Fruit fly (Drosophila melanogaster) whole organism, prepupa: Measurements from ENCODE around the gene CG5969.

Experiments used
- Blimp-1 ChIP-seq: fragments of 200-800 bp; sonication (Bioruptor generic); optimal IDR thresholded peaks from 3 replicates; lab custom pipeline; 2017; ENCODE audit warnings: missing biosample characterization, missing genetic modification characterization, mild to moderate bottlenecking, moderate library complexity, missing genetic modification reagents
- CG10631 ChIP-seq: fragments of 200-800 bp; sonication (Bioruptor generic); optimal IDR thresholded peaks from 2 replicates; lab custom pipeline; 2016; ENCODE audit warnings: missing biosample characterization, missing genetic modification characterization
- CG10669 ChIP-seq: fragments of 200-800 bp; sonication (Bioruptor generic); optimal IDR thresholded peaks from 3 replicates; lab custom pipeline; 2018; ENCODE audit warnings: missing biosample characterization, mild to moderate bottlenecking, missing genetic modification characterization, moderate library complexity
- CG11762 ChIP-seq: fragments of 200-800 bp; sonication (Bioruptor generic); optimal IDR thresholded peaks from 3 replicates; lab custom pipeline; 2016; ENCODE audit warnings: missing biosample characterization, missing genetic modification characterization; ENCODE audit not compliant: insufficient read depth
- CG11902 ChIP-seq: fragments of 200-800 bp; sonication (Bioruptor generic); optimal IDR thresholded peaks from 3 replicates; lab custom pipeline; 2016; ENCODE audit warnings: missing biosample characterization, missing genetic modification characterization
- CG15336 ChIP-seq: fragments of 200-800 bp; sonication (Bioruptor generic); IDR thresholded peaks from 2 replicates; pipeline ENCODE4 v1.3.6; 2022; ENCODE audit warnings: missing biosample characterization, missing genetic modification characterization
- CG3032 ChIP-seq: fragments of 200-800 bp; optimal IDR thresholded peaks from 2 replicates; lab custom pipeline; 2019; ENCODE audit warnings: missing biosample characterization, mild to moderate bottlenecking, missing genetic modification characterization, moderate library complexity
- CG32006 ChIP-seq: fragments of 200-800 bp; sonication (Bioruptor generic); optimal IDR thresholded peaks from 3 replicates; lab custom pipeline; 2017; ENCODE audit warnings: missing biosample characterization, mild to moderate bottlenecking, missing genetic modification characterization
- CG34406 ChIP-seq: fragments of 200-800 bp; sonication (Bioruptor generic); optimal IDR thresholded peaks from 3 replicates; lab custom pipeline; 2016; ENCODE audit warnings: missing biosample characterization, missing genetic modification characterization
- CG3919 ChIP-seq: fragments of 200-800 bp; sonication (Bioruptor generic); optimal IDR thresholded peaks from 3 replicates; lab custom pipeline; 2016; ENCODE audit warnings: missing biosample characterization, missing genetic modification characterization
- CG6163 ChIP-seq: fragments of 200-800 bp; sonication (Bioruptor generic); IDR thresholded peaks from 3 replicates; pipeline ENCODE4 v1.3.6; 2022; ENCODE audit warnings: missing biosample characterization, missing genetic modification characterization
- CG6276 ChIP-seq: fragments of 200-800 bp; sonication (Bioruptor generic); optimal IDR thresholded peaks from 2 replicates; lab custom pipeline; 2017; ENCODE audit warnings: missing biosample characterization, mild to moderate bottlenecking, missing genetic modification characterization
- CG6792 ChIP-seq: fragments of 200-800 bp; sonication (Bioruptor generic); optimal IDR thresholded peaks from 3 replicates; lab custom pipeline; 2016; ENCODE audit warnings: missing biosample characterization, missing genetic modification characterization
- CG6854 ChIP-seq: fragments of 200-800 bp; sonication (Bioruptor generic); optimal IDR thresholded peaks from 2 replicates; lab custom pipeline; 2017; ENCODE audit warnings: missing biosample characterization, mild to moderate bottlenecking, missing genetic modification characterization
- CG8119 ChIP-seq: fragments of 200-800 bp; sonication (Bioruptor generic); IDR thresholded peaks from 3 replicates; pipeline ENCODE4 v1.3.6; 2022; ENCODE audit warnings: missing biosample characterization, missing genetic modification characterization
- Eip75B ChIP-seq: fragments of 200-800 bp; sonication (Bioruptor generic); optimal IDR thresholded peaks from 3 replicates; lab custom pipeline; 2016; ENCODE audit warnings: missing biosample characterization, missing genetic modification characterization
- Eip78C ChIP-seq: fragments of 200-800 bp; sonication (Bioruptor generic); peaks from one replicate; lab custom pipeline; 2016; ENCODE audit warnings: missing biosample characterization, missing genetic modification characterization
- Eip93F ChIP-seq: fragments of 200-800 bp; sonication (Bioruptor generic); optimal IDR thresholded peaks from 2 replicates; lab custom pipeline; 2016; ENCODE audit warnings: missing biosample characterization, mild to moderate bottlenecking, missing genetic modification characterization
- Hr39 ChIP-seq: fragments of 200-800 bp; sonication (Bioruptor generic); optimal IDR thresholded peaks from 2 replicates; lab custom pipeline; 2016; ENCODE audit warnings: missing biosample characterization, missing genetic modification characterization
- Hr4 ChIP-seq: fragments of 200-800 bp; sonication (Bioruptor generic); optimal IDR thresholded peaks from 3 replicates; lab custom pipeline; 2016; ENCODE audit warnings: missing biosample characterization, missing genetic modification characterization
- Lpt ChIP-seq: fragments of 200-800 bp; sonication (Bioruptor generic); optimal IDR thresholded peaks from 3 replicates; lab custom pipeline; 2016; ENCODE audit warnings: missing biosample characterization, missing genetic modification characterization
- OdsH ChIP-seq: fragments of 200-800 bp; sonication (Bioruptor generic); optimal IDR thresholded peaks from 3 replicates; lab custom pipeline; 2016; ENCODE audit warnings: missing biosample characterization, missing genetic modification characterization
- Smox ChIP-seq: fragments of 200-800 bp; sonication (Bioruptor generic); optimal IDR thresholded peaks from 3 replicates; lab custom pipeline; 2016; ENCODE audit warnings: missing biosample characterization, missing genetic modification characterization
- Sox102F ChIP-seq: fragments of 200-800 bp; sonication (Bioruptor generic); optimal IDR thresholded peaks from 2 replicates; lab custom pipeline; 2016; ENCODE audit warnings: missing biosample characterization, mild to moderate bottlenecking, missing genetic modification characterization
- Sox14 ChIP-seq: fragments of 200-800 bp; sonication (Bioruptor generic); optimal IDR thresholded peaks from 3 replicates; lab custom pipeline; 2016; ENCODE audit warnings: missing biosample characterization, missing genetic modification characterization
- achi ChIP-seq: fragments of 200-800 bp; sonication (Bioruptor generic); optimal IDR thresholded peaks from 3 replicates; lab custom pipeline; 2016; ENCODE audit warnings: missing biosample characterization, missing genetic modification characterization
- acj6 ChIP-seq: fragments of 200-800 bp; sonication (Bioruptor generic); optimal IDR thresholded peaks from 3 replicates; lab custom pipeline; 2016; ENCODE audit warnings: missing biosample characterization, missing genetic modification characterization
- dsx ChIP-seq: fragments of 200-800 bp; optimal IDR thresholded peaks from 3 replicates; lab custom pipeline; 2019; ENCODE audit warnings: missing biosample characterization, mild to moderate bottlenecking, missing genetic modification characterization, moderate library complexity; ENCODE audit not compliant: poor library complexity, severe bottlenecking
- eg ChIP-seq: fragments of 200-800 bp; sonication (Bioruptor generic); IDR thresholded peaks from 3 replicates; pipeline ENCODE4 v1.3.6; 2022; ENCODE audit warnings: missing biosample characterization, missing genetic modification characterization
- esn ChIP-seq: fragments of 200-800 bp; sonication (Bioruptor generic); optimal IDR thresholded peaks from 2 replicates; lab custom pipeline; 2016; ENCODE audit warnings: missing biosample characterization, mild to moderate bottlenecking, missing genetic modification characterization, moderate library complexity
- fkh ChIP-seq: fragments of 200-800 bp; sonication (Bioruptor generic); optimal IDR thresholded peaks from 3 replicates; lab custom pipeline; 2017; ENCODE audit warnings: missing biosample characterization, mild to moderate bottlenecking, missing genetic modification characterization, moderate library complexity
- lz ChIP-seq: fragments of 200-800 bp; sonication (Bioruptor generic); optimal IDR thresholded peaks from 3 replicates; lab custom pipeline; 2016; ENCODE audit warnings: missing biosample characterization, missing genetic modification characterization
- net ChIP-seq: fragments of 200-800 bp; sonication (Bioruptor generic); optimal IDR thresholded peaks from 3 replicates; lab custom pipeline; 2016; ENCODE audit warnings: missing biosample characterization, missing genetic modification characterization
- pdm3 ChIP-seq: fragments of 200-800 bp; sonication (Bioruptor generic); optimal IDR thresholded peaks from 3 replicates; lab custom pipeline; 2016; ENCODE audit warnings: missing biosample characterization, missing genetic modification characterization
- salr ChIP-seq, 2 experiments: fragments of 200-800 bp; sonication (Bioruptor generic); optimal IDR thresholded peaks; 3 replicates each; lab custom pipeline; 2016 to 2018; ENCODE audit warnings: missing biosample characterization in 2 of 2, missing genetic modification characterization in 2 of 2, mild to moderate bottlenecking in 1 of 2
- ss ChIP-seq, 2 experiments: fragments of 200-800 bp; sonication (Bioruptor generic); optimal IDR thresholded peaks; 2 replicates in 1 of 2; 3 replicates in 1 of 2; lab custom pipeline; 2017 to 2018; ENCODE audit warnings: mild to moderate bottlenecking in 2 of 2, missing biosample characterization in 2 of 2, missing genetic modification characterization in 2 of 2, moderate library complexity in 1 of 2
- svp ChIP-seq: fragments of 200-800 bp; sonication (Bioruptor generic); peaks from one replicate; lab custom pipeline; 2016; ENCODE audit warnings: missing biosample characterization, missing genetic modification characterization

The CG5969 gene

dm6 chr3L:20470991-20471498 lies 2.5 kb upstream of the CG5969 start (continued):
- TF ChIP-seq CG8119 (GFP tag; lab: Robert Waterston, UW) (peak; percentile 49; the same call in 2 of the 3 replicates), salr (GFP tag; optimal IDR thresholded peaks at IDR 0.05; lab: Kevin White, UChicago) (peak in 1 of 2 experiments; percentile 42), CG34406 (GFP tag; lab: Kevin White, UChicago) (no peak), CG6276 (GFP tag; lab: Kevin White, UChicago) (peak; percentile 50), ss (GFP tag; optimal IDR thresholded peaks at IDR 0.05; lab: Kevin White, UChicago) (no peak)

DNA sequence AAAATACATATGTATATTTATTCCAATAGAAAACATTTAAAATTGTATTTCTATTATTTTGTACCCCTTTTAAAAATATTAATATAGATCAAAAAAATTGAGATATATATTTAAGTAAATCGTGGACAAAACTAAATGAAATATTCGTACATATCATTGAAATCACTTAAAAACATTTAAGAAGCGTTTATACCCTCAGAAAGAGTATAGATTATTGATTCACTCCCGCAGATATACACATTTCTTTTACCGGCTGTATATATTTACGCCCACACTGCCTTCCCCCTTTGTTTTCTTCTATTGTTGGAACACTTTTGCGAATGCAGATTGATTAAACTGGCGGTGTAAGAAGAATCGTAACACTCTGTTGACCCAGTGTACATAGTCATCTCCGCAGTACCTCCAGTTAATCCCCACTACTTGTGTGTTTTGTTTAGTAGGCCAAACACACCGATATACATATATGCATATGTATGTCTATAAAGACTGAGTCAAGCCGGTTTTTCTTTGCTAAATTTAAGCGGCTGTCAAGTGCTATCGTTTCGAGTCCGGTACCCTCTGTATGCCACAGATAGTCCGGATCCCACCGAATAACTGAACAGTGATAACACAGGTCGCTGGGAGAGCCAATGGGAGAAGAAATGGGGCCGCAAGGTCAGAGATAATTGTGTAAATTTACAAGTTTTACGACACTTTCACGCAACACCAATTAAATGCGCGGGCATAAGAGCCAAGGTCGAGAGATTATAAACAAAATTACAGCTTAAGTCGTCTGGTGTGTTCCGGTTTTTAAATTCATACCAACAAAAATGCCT lies 1.9 kb upstream of the CG5969 start:
- TF ChIP-seq CG11902 (GFP tag; lab: Kevin White, UChicago) (no peak), CG6792 (no peak), Eip75B (GFP tag; lab: Kevin White, UChicago) (no peak), achi (GFP tag; lab: Kevin White, UChicago) (peak; percentile 24), CG11762 (GFP tag; lab: Kevin White, UChicago) (peak; percentile 0), acj6 (peak; percentile 38), Hr39 (GFP tag; lab: Kevin White, UChicago) (no peak), Eip78C (GFP tag; lab: Kevin White, UChicago) (peak; percentile 75), Blimp-1 (no peak), CG3919 (GFP tag; lab: Kevin White, UChicago) (peak; percentile 35), Hr4 (GFP tag; lab: Kevin White, UChicago) (peak; percentile 34), Sox102F (GFP tag; lab: Kevin White, UChicago) (no peak), esn (GFP tag; lab: Kevin White, UChicago) (peak; percentile 10), CG34406 (GFP tag; lab: Kevin White, UChicago) (peak; percentile 5), CG10669 (GFP tag; lab: Kevin White, UChicago) (peak; percentile 16), svp (GFP tag; lab: Kevin White, UChicago) (peak; percentile 98), CG6854 (GFP tag; lab: Kevin White, UChicago) (no peak), Smox (no peak), CG6163 (GFP tag; lab: Robert Waterston, UW) (0 out of 3 replicates have a peak, but pooled peaks have one; percentile 31), dsx (peak; percentile 5), eg (GFP tag; lab: Robert Waterston, UW) (peak; percentile 35; the same call in 1 of the 3 replicates), Sox14 (GFP tag; lab: Kevin White, UChicago) (peak; percentile 25), Lpt (GFP tag; lab: Kevin White, UChicago) (peak; percentile 23), fkh (GFP tag; lab: Kevin White, UChicago) (peak; percentile 96), lz (GFP tag; lab: Kevin White, UChicago) (no peak), CG32006 (peak; percentile 22), CG8119 (GFP tag; lab: Robert Waterston, UW) (peak; percentile 34; the same call in 2 of the 3 replicates), Eip93F (GFP tag; lab: Kevin White, UChicago) (no peak), net (GFP tag; lab: Kevin White, UChicago) (peak; percentile 8), OdsH (GFP tag; lab: Kevin White, UChicago) (peak; percentile 1), CG3032 (tag; lab: Kevin White, UChicago) (peak; percentile 49), pdm3 (GFP tag; lab: Kevin White, UChicago) (peak; percentile 18), CG15336 (GFP tag; lab: Robert Waterston, UW) (peak; percentile 65), CG10631 (GFP tag; lab: Kevin White, UChicago) (peak; percentile 12)
